Worm (Caenorhabditis elegans) whole organism, L1 larva: ENCODE measurements around the gene vps-53.

Experiments
- ceh-88 ChIP-seq: fragments of 200-800 bp; sonication (Bioruptor generic); IDR thresholded peaks from 2 replicates; pipeline ENCODE4 v1.3.6; 2022; ENCODE audit warnings: missing genetic modification characterization, missing compliant biosample characterization
- ceh-90 ChIP-seq: sonication (generic microtip); optimal IDR thresholded peaks from 2 replicates; lab custom pipeline; 2016; ENCODE audit warnings: missing genetic modification characterization, missing compliant biosample characterization
- egl-27 ChIP-seq, 2 experiments: fragments of 150-350 bp in 1 of 2; sonication (generic microtip); optimal IDR thresholded peaks; 3 replicates each; lab custom pipeline; 2017 to 2018; ENCODE audit warnings: missing biosample characterization in 2 of 2, missing genetic modification characterization in 2 of 2, missing genetic modification reagents in 2 of 2
- fkh-8 ChIP-seq: sonication (generic microtip); optimal IDR thresholded peaks from 2 replicates; lab custom pipeline; 2016; ENCODE audit warnings: mild to moderate bottlenecking, missing genetic modification characterization, missing compliant biosample characterization
- lin-15B ChIP-seq: fragments of 150-350 bp; sonication (generic microtip); optimal IDR thresholded peaks from 3 replicates; lab custom pipeline; 2014; ENCODE audit warnings: missing biosample characterization, missing genetic modification characterization
- lin-35 ChIP-seq, 2 experiments: fragments of 150-350 bp; optimal IDR thresholded peaks; 2 replicates each; lab custom pipeline; 2014; ENCODE audit warnings: missing biosample characterization in 2 of 2, missing genetic modification characterization in 2 of 2, missing genetic modification reagents in 2 of 2
- mep-1 ChIP-seq: fragments of 150-350 bp; optimal IDR thresholded peaks from 2 replicates; lab custom pipeline; 2014; ENCODE audit warnings: missing biosample characterization, missing genetic modification characterization
- snpc-4 ChIP-seq: fragments of 150-350 bp; optimal IDR thresholded peaks from 2 replicates; lab custom pipeline; 2014; ENCODE audit warnings: missing biosample characterization, missing genetic modification characterization
- zag-1 ChIP-seq: fragments of 150-350 bp; optimal IDR thresholded peaks from 2 replicates; lab custom pipeline; 2014; ENCODE audit warnings: missing biosample characterization, missing genetic modification characterization

- TF ChIP-seq lin-15B (tag; lab: Kevin White, UChicago) (no peak), egl-27 (tag; optimal IDR thresholded peaks at IDR 0.05; lab: Kevin White, UChicago) (no peak), snpc-4 (tag; lab: Kevin White, UChicago) (no peak), ceh-88 (GFP tag; lab: Robert Waterston, UW) (no peak), ceh-90 (tag; lab: Kevin White, UChicago) (no peak), mep-1 (tag; lab: Kevin White, UChicago) (no peak), lin-35 (GFP tag; optimal IDR thresholded peaks at IDR 0.05; lab: Kevin White, UChicago) (no peak), fkh-8 (tag; lab: Kevin White, UChicago) (no peak), zag-1 (tag; lab: Kevin White, UChicago) (no peak)
Measured at ce11 chrIII:9748694-9749093, 8.6 kb downstream of the vps-53 start, which contains the start of gene T05G5.4.
